Fruit fly (Drosophila melanogaster): ENCODE data around the gene CG2246.

CG2246 gene

dm6 chr3R:30649661-30650060 lies 48.4 kb upstream of the CG2246 start, which contains the start of gene CG34433:
CG34433 (plus strand) TSS chr3R:30649961.
- TF ChIP-seq Fer2 (tag; optimal IDR thresholded peaks at IDR 0.05) (no peak), CG13624 (GFP tag; optimal IDR thresholded peaks at IDR 0.05) (no peak), jigr1 (GFP tag; IDR thresholded peaks at IDR 0.05) (no peak), ken (GFP tag; IDR thresholded peaks at IDR 0.05) (no peak), zf30C (GFP tag; optimal IDR thresholded peaks at IDR 0.05) (no peak), stc (GFP tag; IDR thresholded peaks at IDR 0.05) (no peak), Asciz (GFP tag; optimal IDR thresholded peaks at IDR 0.05) (no peak), CG3726 (GFP tag; IDR thresholded peaks at IDR 0.05) (no peak), salm (tag; optimal IDR thresholded peaks at IDR 0.05) (no peak), cad (GFP tag; optimal IDR thresholded peaks at IDR 0.05) (no peak), nom (GFP tag; optimal IDR thresholded peaks at IDR 0.05) (no peak)

- TF ChIP-seq CG2199 (GFP tag; IDR thresholded peaks at IDR 0.05), result no peak
- TF ChIP-seq Rfx (GFP tag; IDR thresholded peaks at IDR 0.05), result no peak
- TF ChIP-seq sob (GFP tag; IDR thresholded peaks at IDR 0.05), result no peak
- TF ChIP-seq Gsc (GFP tag; IDR thresholded peaks at IDR 0.05), result no peak
- no peak for TF ChIP-seq sr (GFP tag; IDR thresholded peaks at IDR 0.05)
- no peak for TF ChIP-seq CG3281 (GFP tag; optimal IDR thresholded peaks at IDR 0.05)
- TF ChIP-seq knrl (GFP tag; IDR thresholded peaks at IDR 0.05; ENCODE audit: partially characterized antibody), result no peak
- TF ChIP-seq CG7928 (GFP tag; optimal IDR thresholded peaks at IDR 0.05), result no peak
- TF ChIP-seq CG17359 (tag; optimal IDR thresholded peaks at IDR 0.05), result no peak
- no peak for TF ChIP-seq kay (GFP tag; optimal IDR thresholded peaks at IDR 0.05)
- TF ChIP-seq CG33557 (GFP tag; optimal IDR thresholded peaks at IDR 0.05), result no peak
- TF ChIP-seq CG33213 (GFP tag; optimal IDR thresholded peaks at IDR 0.05), result no peak
- TF ChIP-seq Eip74EF (GFP tag; optimal IDR thresholded peaks at IDR 0.05), result no peak
Measured at dm6 chr3R:30648851-30649250, 47.6 kb upstream of the CG2246 start, which contains the start of gene CG34432. CG34432 (plus strand) TSS chr3R:30649151.

- TF ChIP-seq Asciz (GFP tag; optimal IDR thresholded peaks at IDR 0.05), result no peak
- no peak for TF ChIP-seq CG1602 (GFP tag; optimal IDR thresholded peaks at IDR 0.05)
- TF ChIP-seq CG3995 (GFP tag; optimal IDR thresholded peaks at IDR 0.05), result no peak
- 0 out of 4 replicates have a peak, but pooled peaks have one; percentile 53 for TF ChIP-seq chinmo (GFP tag; IDR thresholded peaks at IDR 0.05; ENCODE audit: partially characterized antibody)
- peak; percentile 49 for TF ChIP-seq Deaf1 (tag; optimal IDR thresholded peaks at IDR 0.05)
- no peak for TF ChIP-seq onecut (GFP tag; IDR thresholded peaks at IDR 0.05)
- TF ChIP-seq exex (tag; optimal IDR thresholded peaks at IDR 0.05), result peak; percentile 27
Measured at dm6 chr3R:30648451-30648850, 47.2 kb upstream of the CG2246 start, which contains the start of gene PH4alphaPV. PH4alphaPV (minus strand) TSS chr3R:30648551.

- TF ChIP-seq CG15479 (GFP tag; optimal IDR thresholded peaks at IDR 0.05) (peak; percentile 7), ttk (GFP tag; IDR thresholded peaks at IDR 0.05) (no peak)
Measured at dm6 chr3R:30645780-30646179, 44.5 kb upstream of the CG2246 start, which contains the start of gene CG31013. CG31013 (minus strand) TSS chr3R:30645880.

- TF ChIP-seq Gug (GFP tag; IDR thresholded peaks at IDR 0.05), result no peak
- TF ChIP-seq dysf (GFP tag; IDR thresholded peaks at IDR 0.05), result 0 out of 3 replicates have a peak, but pooled peaks have one; percentile 27
- TF ChIP-seq Aef1 (GFP tag; IDR thresholded peaks at IDR 0.05), result peak; percentile 25; the same call in 1 of the 3 replicates
- TF ChIP-seq sens (GFP tag), result peak; percentile 77
- TF ChIP-seq CG11456 (GFP tag; IDR thresholded peaks at IDR 0.05), result no peak
- no peak for TF ChIP-seq trh (GFP tag; optimal IDR thresholded peaks at IDR 0.05)
- peak; percentile 66 for TF ChIP-seq CG18599 (GFP tag; optimal IDR thresholded peaks at IDR 0.05)
- TF ChIP-seq CG13296 (GFP tag; optimal IDR thresholded peaks at IDR 0.05), result no peak
- peak; percentile 37; the same call in 1 of the 2 replicates for TF ChIP-seq ranshi (GFP tag; IDR thresholded peaks at IDR 0.05)
- TF ChIP-seq Lim3 (GFP tag; IDR thresholded peaks at IDR 0.05), result no peak
- no peak for TF ChIP-seq kay (GFP tag; optimal IDR thresholded peaks at IDR 0.05)
- no peak for TF ChIP-seq CG14860 (GFP tag; IDR thresholded peaks at IDR 0.05; ENCODE audit: partially characterized antibody)
- TF ChIP-seq Hmx (GFP tag; optimal IDR thresholded peaks at IDR 0.05), result no peak
- TF ChIP-seq dmrt11E (tag; optimal IDR thresholded peaks at IDR 0.05), result peak; percentile 42
- TF ChIP-seq Hey (tag; optimal IDR thresholded peaks at IDR 0.05), result no peak
Measured at dm6 chr3R:30643240-30643639, 42.0 kb upstream of the CG2246 start.

Measured in whole organism, embryonic.